Worm (Caenorhabditis elegans) whole organism, L1 larva: ENCODE measurements around the gene C13G3.12.
A peak's percentile ranks its signal among the peaks of the same experiment; 100 is the strongest.

ENCODE experiments used
- C04F5.9 ChIP-seq: sonication (generic microtip); optimal IDR thresholded peaks from 2 replicates; lab custom pipeline; 2016; ENCODE audit warnings: missing genetic modification characterization, missing compliant biosample characterization
- C16A3.4 ChIP-seq: fragments of 150-350 bp; optimal IDR thresholded peaks from 2 replicates; lab custom pipeline; 2014; ENCODE audit warnings: missing biosample characterization, missing genetic modification characterization
- C34B4.2 ChIP-seq: sonication (generic microtip); optimal IDR thresholded peaks from 2 replicates; lab custom pipeline; 2017; ENCODE audit warnings: mild to moderate bottlenecking, missing genetic modification characterization, missing compliant biosample characterization
- Y116A8C.19 ChIP-seq: sonication (generic microtip); optimal IDR thresholded peaks from 2 replicates; lab custom pipeline; 2016; ENCODE audit warnings: missing compliant biosample characterization, missing genetic modification characterization, borderline replicate concordance
- aha-1 ChIP-seq: fragments of 150-350 bp; optimal IDR thresholded peaks from 2 replicates; lab custom pipeline; 2014; ENCODE audit warnings: missing biosample characterization, missing genetic modification characterization
- aly-2 ChIP-seq: fragments of 150-350 bp; optimal IDR thresholded peaks from 2 replicates; lab custom pipeline; 2014; ENCODE audit warnings: missing biosample characterization, missing genetic modification characterization
- ama-1 ChIP-seq: fragments of 150-350 bp; optimal IDR thresholded peaks from 2 replicates; lab custom pipeline; 2014
- ceh-8 ChIP-seq: fragments of 200-800 bp; sonication (Bioruptor generic); optimal IDR thresholded peaks from 2 replicates; lab custom pipeline; 2018; ENCODE audit warnings: mild to moderate bottlenecking, missing genetic modification characterization, moderate library complexity, missing compliant biosample characterization
- ceh-88 ChIP-seq: fragments of 200-800 bp; sonication (Bioruptor generic); IDR thresholded peaks from 2 replicates; pipeline ENCODE4 v1.3.6; 2022; ENCODE audit warnings: missing genetic modification characterization, missing compliant biosample characterization
- ceh-90 ChIP-seq: sonication (generic microtip); optimal IDR thresholded peaks from 2 replicates; lab custom pipeline; 2016; ENCODE audit warnings: missing genetic modification characterization, missing compliant biosample characterization
- ces-1 ChIP-seq: fragments of 150-350 bp; optimal IDR thresholded peaks from 2 replicates; lab custom pipeline; 2014; ENCODE audit warnings: missing biosample characterization, missing genetic modification reagents, missing genetic modification characterization
- dsc-1 ChIP-seq: sonication (generic microtip); optimal IDR thresholded peaks from 2 replicates; lab custom pipeline; 2016; ENCODE audit warnings: mild to moderate bottlenecking, missing genetic modification characterization, missing compliant biosample characterization
- efl-1 ChIP-seq, 4 experiments: fragments of 150-350 bp; optimal IDR thresholded peaks in 3 of 4; peaks in 1 of 4; 1 replicate in 1 of 4; 2 replicates in 3 of 4; lab custom pipeline; 2014; ENCODE audit warnings: missing biosample characterization in 2 of 4, missing genetic modification characterization in 2 of 4, missing genetic modification reagents in 2 of 4
- egl-13 ChIP-seq: sonication (generic microtip); optimal IDR thresholded peaks from 2 replicates; lab custom pipeline; 2016; ENCODE audit warnings: missing genotype, missing genetic modification reagents, missing genetic modification characterization, missing compliant biosample characterization
- egl-27 ChIP-seq, 2 experiments: fragments of 150-350 bp in 1 of 2; sonication (generic microtip); optimal IDR thresholded peaks; 3 replicates each; lab custom pipeline; 2017 to 2018; ENCODE audit warnings: missing biosample characterization in 2 of 2, missing genetic modification characterization in 2 of 2, missing genetic modification reagents in 2 of 2
- elt-2 ChIP-seq: sonication (generic microtip); optimal IDR thresholded peaks from 2 replicates; lab custom pipeline; 2016; ENCODE audit warnings: missing genetic modification characterization, mild to moderate bottlenecking, inconsistent platforms, missing compliant biosample characterization, missing genetic modification reagents
- fkh-10 ChIP-seq: sonication (generic microtip); optimal IDR thresholded peaks from 2 replicates; lab custom pipeline; 2017; ENCODE audit warnings: missing biosample characterization, missing genetic modification reagents, missing genetic modification characterization
- fkh-8 ChIP-seq: sonication (generic microtip); optimal IDR thresholded peaks from 2 replicates; lab custom pipeline; 2016; ENCODE audit warnings: mild to moderate bottlenecking, missing genetic modification characterization, missing compliant biosample characterization
- grh-1 ChIP-seq: fragments of 200-800 bp; sonication (Bioruptor generic); IDR thresholded peaks from 2 replicates; pipeline ENCODE4 v1.3.6; 2022; ENCODE audit warnings: missing genetic modification reagents, missing genetic modification characterization, missing compliant biosample characterization
- hlh-4 ChIP-seq: sonication (generic microtip); optimal IDR thresholded peaks from 2 replicates; lab custom pipeline; 2016; ENCODE audit warnings: mild to moderate bottlenecking, missing genetic modification characterization, missing compliant biosample characterization
- hpl-2 ChIP-seq: fragments of 150-350 bp; optimal IDR thresholded peaks from 2 replicates; lab custom pipeline; 2014; ENCODE audit warnings: missing biosample characterization, missing genetic modification reagents, missing genetic modification characterization
- irx-1 ChIP-seq: sonication (generic microtip); optimal IDR thresholded peaks from 2 replicates; lab custom pipeline; 2016; ENCODE audit warnings: missing genetic modification characterization, missing compliant biosample characterization
- jun-1 ChIP-seq: fragments of 150-350 bp; optimal IDR thresholded peaks from 2 replicates; lab custom pipeline; 2014; ENCODE audit warnings: missing biosample characterization, missing genetic modification reagents, missing genetic modification characterization
- lin-14 ChIP-seq: fragments of 200-800 bp; sonication (Bioruptor generic); optimal IDR thresholded peaks from 2 replicates; lab custom pipeline; 2018; ENCODE audit warnings: mild to moderate bottlenecking, missing genetic modification characterization, moderate library complexity, missing compliant biosample characterization
- lin-35 ChIP-seq, 2 experiments: fragments of 150-350 bp; optimal IDR thresholded peaks; 2 replicates each; lab custom pipeline; 2014; ENCODE audit warnings: missing biosample characterization in 2 of 2, missing genetic modification characterization in 2 of 2, missing genetic modification reagents in 2 of 2
- mab-9 ChIP-seq: fragments of 200-800 bp; sonication (Bioruptor generic); IDR thresholded peaks from 2 replicates; pipeline ENCODE4 v1.3.6; 2022; ENCODE audit warnings: missing genetic modification reagents, missing genetic modification characterization, missing compliant biosample characterization
- nhr-19 ChIP-seq: fragments of 200-800 bp; sonication (Bioruptor generic); conservative IDR thresholded peaks from 2 replicates; pipeline ENCODE4 v1.3.6; 2022; ENCODE audit warnings: missing genetic modification characterization, missing compliant biosample characterization
- nhr-20 ChIP-seq: sonication (generic microtip); optimal IDR thresholded peaks from 2 replicates; lab custom pipeline; 2016; ENCODE audit warnings: mild to moderate bottlenecking, missing genetic modification characterization, missing compliant biosample characterization
- nhr-47 ChIP-seq: sonication (generic microtip); optimal IDR thresholded peaks from 2 replicates; lab custom pipeline; 2016; ENCODE audit warnings: mild to moderate bottlenecking, missing genetic modification characterization, moderate library complexity, missing compliant biosample characterization
- nhr-71 ChIP-seq: sonication (generic microtip); optimal IDR thresholded peaks from 2 replicates; lab custom pipeline; 2016; ENCODE audit warnings: mild to moderate bottlenecking, missing genetic modification characterization, moderate library complexity, missing compliant biosample characterization
- nhr-76 ChIP-seq: sonication (generic microtip); optimal IDR thresholded peaks from 2 replicates; lab custom pipeline; 2017; ENCODE audit warnings: missing biosample characterization, missing genetic modification characterization
- nhr-85 ChIP-seq: sonication (generic microtip); peaks from one replicate; lab custom pipeline; 2016; ENCODE audit warnings: missing genetic modification characterization, inconsistent platforms, missing compliant biosample characterization
- pax-3 ChIP-seq: fragments of 200-800 bp; sonication (Bioruptor generic); optimal IDR thresholded peaks from 2 replicates; lab custom pipeline; 2018; ENCODE audit warnings: mild to moderate bottlenecking, missing genetic modification characterization, moderate library complexity, missing compliant biosample characterization
- sox-4 ChIP-seq: sonication (generic microtip); optimal IDR thresholded peaks from 2 replicates; lab custom pipeline; 2016; ENCODE audit warnings: missing genetic modification characterization, missing compliant biosample characterization
- swsn-7 ChIP-seq: sonication (generic microtip); optimal IDR thresholded peaks from 2 replicates; lab custom pipeline; 2016; ENCODE audit warnings: missing genetic modification characterization, missing compliant biosample characterization
- tlp-1 ChIP-seq: fragments of 150-350 bp; optimal IDR thresholded peaks from 2 replicates; lab custom pipeline; 2014; ENCODE audit warnings: missing biosample characterization, missing genetic modification characterization
- unc-130 ChIP-seq: fragments of 150-350 bp; optimal IDR thresholded peaks from 2 replicates; lab custom pipeline; 2017; ENCODE audit warnings: missing biosample characterization, missing genetic modification characterization, inconsistent platforms
- unc-86 ChIP-seq: sonication (generic microtip); optimal IDR thresholded peaks from 2 replicates; lab custom pipeline; 2016; ENCODE audit warnings: missing genetic modification characterization, missing compliant biosample characterization
- unc-98 ChIP-seq: fragments of 200-800 bp; sonication (Bioruptor generic); IDR thresholded peaks from 2 replicates; pipeline ENCODE4 v1.3.6; 2022; ENCODE audit warnings: missing genetic modification characterization, missing compliant biosample characterization
- zag-1 ChIP-seq: fragments of 150-350 bp; optimal IDR thresholded peaks from 2 replicates; lab custom pipeline; 2014; ENCODE audit warnings: missing biosample characterization, missing genetic modification characterization
- zip-4 ChIP-seq: fragments of 200-800 bp; sonication (Bioruptor generic); optimal IDR thresholded peaks from 2 replicates; lab custom pipeline; 2018; ENCODE audit warnings: mild to moderate bottlenecking, missing genetic modification characterization, moderate library complexity, missing compliant biosample characterization
- ztf-11 ChIP-seq, 2 experiments: sonication (generic microtip); optimal IDR thresholded peaks; 2 replicates each; lab custom pipeline; 2016 to 2017; ENCODE audit warnings: missing genetic modification characterization in 2 of 2, missing biosample characterization in 1 of 2, missing compliant biosample characterization in 1 of 2

The C13G3.12 gene

ce11 chrV:11016846-11017553, 5.7 kb downstream of the C13G3.12 start:
- TF ChIP-seq efl-1 (optimal IDR thresholded peaks at IDR 0.05; lab: Kevin White, UChicago) (no peak), efl-1 (GFP tag; optimal IDR thresholded peaks at IDR 0.05 in 1 of 2; lab: Kevin White, UChicago) (peak in 1 of 2 experiments; percentile 72), nhr-85 (tag; lab: Kevin White, UChicago) (peak; percentile 58), lin-14 (GFP tag; lab: Kevin White, UChicago) (peak; percentile 5), lin-35 (GFP tag; optimal IDR thresholded peaks at IDR 0.05; lab: Kevin White, UChicago) (peak in 1 of 2 experiments; percentile 1), nhr-76 (tag; lab: Kevin White, UChicago) (no peak), ceh-90 (tag; lab: Kevin White, UChicago) (no peak)

ce11 chrV:11014758-11015157, 8.0 kb downstream of the C13G3.12 start:
- TF ChIP-seq ceh-88 (GFP tag; lab: Robert Waterston, UW) (no peak), ces-1 (GFP tag; lab: Kevin White, UChicago) (no peak), ama-1 (lab: Kevin White, UChicago) (no peak), zip-4 (GFP tag; lab: Kevin White, UChicago) (no peak), aly-2 (no peak), hlh-4 (peak; percentile 91), nhr-47 (peak; percentile 4), fkh-10 (GFP tag; lab: Kevin White, UChicago) (no peak), jun-1 (no peak), dsc-1 (no peak), C34B4.2 (tag; lab: Kevin White, UChicago) (no peak), unc-98 (GFP tag; lab: Robert Waterston, UW) (no peak), zag-1 (no peak), swsn-7 (tag; lab: Kevin White, UChicago) (no peak), ztf-11 (tag; optimal IDR thresholded peaks at IDR 0.05; lab: Kevin White, UChicago) (no peak), nhr-71 (tag; lab: Kevin White, UChicago) (peak; percentile 33)

ce11 chrV:11013179-11013578, 9.5 kb downstream of the C13G3.12 start:
- no peak for TF ChIP-seq C16A3.4 (tag; lab: Kevin White, UChicago)
- no peak for TF ChIP-seq unc-130 (tag; lab: Kevin White, UChicago)
- no peak for TF ChIP-seq sox-4 (tag; lab: Kevin White, UChicago)
- no peak for TF ChIP-seq mab-9
- no peak for TF ChIP-seq egl-27 (tag; optimal IDR thresholded peaks at IDR 0.05; lab: Kevin White, UChicago)
- TF ChIP-seq efl-1 (optimal IDR thresholded peaks at IDR 0.05; lab: Kevin White, UChicago), result no peak
- TF ChIP-seq efl-1 (GFP tag; optimal IDR thresholded peaks at IDR 0.05 in 1 of 2; lab: Kevin White, UChicago), result no peak
- TF ChIP-seq ceh-8 (GFP tag; lab: Kevin White, UChicago), result no peak

ce11 chrV:11012419-11012818, 10.3 kb downstream of the C13G3.12 start, which contains the start of gene C13G3.1:
Gene C13G3.1 (minus strand): TSS chrV:11012465.
- TF ChIP-seq C04F5.9 (no peak), nhr-85 (tag; lab: Kevin White, UChicago) (peak; percentile 68), grh-1 (GFP tag; lab: Robert Waterston, UW) (no peak), tlp-1 (tag; lab: Kevin White, UChicago) (no peak), nhr-47 (peak; percentile 38), efl-1 (optimal IDR thresholded peaks at IDR 0.05; lab: Kevin White, UChicago) (no peak), efl-1 (GFP tag; optimal IDR thresholded peaks at IDR 0.05 in 1 of 2; lab: Kevin White, UChicago) (peak in 1 of 2 experiments; percentile 24), unc-86 (tag; lab: Kevin White, UChicago) (no peak), aha-1 (tag; lab: Kevin White, UChicago) (no peak), nhr-20 (tag; lab: Kevin White, UChicago) (peak; percentile 14), ceh-88 (GFP tag; lab: Robert Waterston, UW) (no peak), nhr-71 (tag; lab: Kevin White, UChicago) (peak; percentile 35), fkh-8 (tag; lab: Kevin White, UChicago) (peak; percentile 30), nhr-19 (GFP tag; lab: Robert Waterston, UW) (no peak), irx-1 (tag; lab: Kevin White, UChicago) (no peak), hpl-2 (no peak), ceh-8 (GFP tag; lab: Kevin White, UChicago) (no peak), ces-1 (GFP tag; lab: Kevin White, UChicago) (no peak), pax-3 (tag; lab: Kevin White, UChicago) (no peak), elt-2 (no peak), Y116A8C.19 (tag; lab: Kevin White, UChicago) (no peak), fkh-10 (GFP tag; lab: Kevin White, UChicago) (no peak), egl-13 (tag; lab: Kevin White, UChicago) (no peak)
